Fruit fly (Drosophila melanogaster) whole organism, prepupa: ENCODE data around the gene CG11581.

Experiments
- CG10631 ChIP-seq: fragments of 200-800 bp; sonication (Bioruptor generic); optimal IDR thresholded peaks from 2 replicates; lab custom pipeline; 2016; ENCODE audit warnings: missing biosample characterization, missing genetic modification characterization
- CG15336 ChIP-seq: fragments of 200-800 bp; sonication (Bioruptor generic); IDR thresholded peaks from 2 replicates; pipeline ENCODE4 v1.3.6; 2022; ENCODE audit warnings: missing biosample characterization, missing genetic modification characterization
- CG1621 ChIP-seq: fragments of 200-800 bp; sonication (Bioruptor generic); optimal IDR thresholded peaks from 3 replicates; lab custom pipeline; 2018; ENCODE audit warnings: missing biosample characterization, mild to moderate bottlenecking, missing genetic modification characterization
- CG16779 ChIP-seq: fragments of 200-800 bp; sonication (Bioruptor generic); optimal IDR thresholded peaks from 3 replicates; lab custom pipeline; 2017; ENCODE audit warnings: missing biosample characterization, mild to moderate bottlenecking, missing genetic modification characterization
- CG3032 ChIP-seq: fragments of 200-800 bp; optimal IDR thresholded peaks from 2 replicates; lab custom pipeline; 2019; ENCODE audit warnings: missing biosample characterization, mild to moderate bottlenecking, missing genetic modification characterization, moderate library complexity
- CG31627 ChIP-seq: fragments of 200-800 bp; sonication (Bioruptor generic); optimal IDR thresholded peaks from 3 replicates; lab custom pipeline; 2016; ENCODE audit warnings: missing biosample characterization, missing genetic modification characterization
- CG32006 ChIP-seq: fragments of 200-800 bp; sonication (Bioruptor generic); optimal IDR thresholded peaks from 3 replicates; lab custom pipeline; 2017; ENCODE audit warnings: missing biosample characterization, mild to moderate bottlenecking, missing genetic modification characterization
- CG34406 ChIP-seq: fragments of 200-800 bp; sonication (Bioruptor generic); optimal IDR thresholded peaks from 3 replicates; lab custom pipeline; 2016; ENCODE audit warnings: missing biosample characterization, missing genetic modification characterization
- CG3919 ChIP-seq: fragments of 200-800 bp; sonication (Bioruptor generic); optimal IDR thresholded peaks from 3 replicates; lab custom pipeline; 2016; ENCODE audit warnings: missing biosample characterization, missing genetic modification characterization
- CG4318 ChIP-seq: fragments of 200-800 bp; sonication (Bioruptor generic); optimal IDR thresholded peaks from 3 replicates; lab custom pipeline; 2017; ENCODE audit warnings: missing biosample characterization, mild to moderate bottlenecking, missing genetic modification characterization
- CG6163 ChIP-seq: fragments of 200-800 bp; sonication (Bioruptor generic); IDR thresholded peaks from 3 replicates; pipeline ENCODE4 v1.3.6; 2022; ENCODE audit warnings: missing biosample characterization, missing genetic modification characterization
- CG6276 ChIP-seq: fragments of 200-800 bp; sonication (Bioruptor generic); optimal IDR thresholded peaks from 2 replicates; lab custom pipeline; 2017; ENCODE audit warnings: missing biosample characterization, mild to moderate bottlenecking, missing genetic modification characterization
- CG6792 ChIP-seq: fragments of 200-800 bp; sonication (Bioruptor generic); optimal IDR thresholded peaks from 3 replicates; lab custom pipeline; 2016; ENCODE audit warnings: missing biosample characterization, missing genetic modification characterization
- CG6808 ChIP-seq: fragments of 200-800 bp; sonication (Bioruptor generic); optimal IDR thresholded peaks from 3 replicates; lab custom pipeline; 2017; ENCODE audit warnings: missing biosample characterization, missing genetic modification characterization, mild to moderate bottlenecking, moderate library complexity, missing genetic modification reagents
- CG6854 ChIP-seq: fragments of 200-800 bp; sonication (Bioruptor generic); optimal IDR thresholded peaks from 2 replicates; lab custom pipeline; 2017; ENCODE audit warnings: missing biosample characterization, mild to moderate bottlenecking, missing genetic modification characterization
- CG8119 ChIP-seq: fragments of 200-800 bp; sonication (Bioruptor generic); IDR thresholded peaks from 3 replicates; pipeline ENCODE4 v1.3.6; 2022; ENCODE audit warnings: missing biosample characterization, missing genetic modification characterization
- CG8319 ChIP-seq: fragments of 200-800 bp; sonication (Bioruptor generic); optimal IDR thresholded peaks from 3 replicates; lab custom pipeline; 2016; ENCODE audit warnings: missing biosample characterization, missing genetic modification characterization
- CG8632 ChIP-seq: fragments of 200-800 bp; sonication (Bioruptor generic); optimal IDR thresholded peaks from 3 replicates; lab custom pipeline; 2016; ENCODE audit warnings: missing biosample characterization, missing genetic modification characterization
- CG9139 ChIP-seq: fragments of 200-800 bp; sonication (Bioruptor generic); optimal IDR thresholded peaks from 3 replicates; lab custom pipeline; 2017; ENCODE audit warnings: missing biosample characterization, mild to moderate bottlenecking, missing genetic modification characterization
- Eip75B ChIP-seq: fragments of 200-800 bp; sonication (Bioruptor generic); optimal IDR thresholded peaks from 3 replicates; lab custom pipeline; 2016; ENCODE audit warnings: missing biosample characterization, missing genetic modification characterization
- Eip78C ChIP-seq: fragments of 200-800 bp; sonication (Bioruptor generic); peaks from one replicate; lab custom pipeline; 2016; ENCODE audit warnings: missing biosample characterization, missing genetic modification characterization
- Ets21C ChIP-seq: fragments of 200-800 bp; sonication (Bioruptor generic); optimal IDR thresholded peaks from 3 replicates; lab custom pipeline; 2016; ENCODE audit warnings: missing biosample characterization, missing genetic modification characterization
- Hr38 ChIP-seq: sonication (Bioruptor generic); optimal IDR thresholded peaks from 2 replicates; lab custom pipeline; 2016; ENCODE audit warnings: missing biosample characterization, missing genetic modification characterization
- Hr39 ChIP-seq: fragments of 200-800 bp; sonication (Bioruptor generic); optimal IDR thresholded peaks from 2 replicates; lab custom pipeline; 2016; ENCODE audit warnings: missing biosample characterization, missing genetic modification characterization
- Hr4 ChIP-seq: fragments of 200-800 bp; sonication (Bioruptor generic); optimal IDR thresholded peaks from 3 replicates; lab custom pipeline; 2016; ENCODE audit warnings: missing biosample characterization, missing genetic modification characterization
- OdsH ChIP-seq: fragments of 200-800 bp; sonication (Bioruptor generic); optimal IDR thresholded peaks from 3 replicates; lab custom pipeline; 2016; ENCODE audit warnings: missing biosample characterization, missing genetic modification characterization
- Sox14 ChIP-seq: fragments of 200-800 bp; sonication (Bioruptor generic); optimal IDR thresholded peaks from 3 replicates; lab custom pipeline; 2016; ENCODE audit warnings: missing biosample characterization, missing genetic modification characterization
- Sox15 ChIP-seq: fragments of 200-800 bp; sonication (Bioruptor generic); optimal IDR thresholded peaks from 3 replicates; lab custom pipeline; 2016; ENCODE audit warnings: missing biosample characterization, missing genetic modification characterization
- acj6 ChIP-seq: fragments of 200-800 bp; sonication (Bioruptor generic); optimal IDR thresholded peaks from 3 replicates; lab custom pipeline; 2016; ENCODE audit warnings: missing biosample characterization, missing genetic modification characterization
- cyc ChIP-seq: fragments of 200-800 bp; sonication (Bioruptor generic); optimal IDR thresholded peaks from 3 replicates; lab custom pipeline; 2016; ENCODE audit warnings: missing biosample characterization, missing genetic modification characterization
- eg ChIP-seq: fragments of 200-800 bp; sonication (Bioruptor generic); IDR thresholded peaks from 3 replicates; pipeline ENCODE4 v1.3.6; 2022; ENCODE audit warnings: missing biosample characterization, missing genetic modification characterization
- esn ChIP-seq: fragments of 200-800 bp; sonication (Bioruptor generic); optimal IDR thresholded peaks from 2 replicates; lab custom pipeline; 2016; ENCODE audit warnings: missing biosample characterization, mild to moderate bottlenecking, missing genetic modification characterization, moderate library complexity
- fd85E ChIP-seq: fragments of 200-800 bp; sonication (Bioruptor generic); optimal IDR thresholded peaks from 3 replicates; lab custom pipeline; 2016; ENCODE audit warnings: missing biosample characterization, missing genetic modification characterization
- lz ChIP-seq: fragments of 200-800 bp; sonication (Bioruptor generic); optimal IDR thresholded peaks from 3 replicates; lab custom pipeline; 2016; ENCODE audit warnings: missing biosample characterization, missing genetic modification characterization
- pdm3 ChIP-seq: fragments of 200-800 bp; sonication (Bioruptor generic); optimal IDR thresholded peaks from 3 replicates; lab custom pipeline; 2016; ENCODE audit warnings: missing biosample characterization, missing genetic modification characterization
- salr ChIP-seq, 2 experiments: fragments of 200-800 bp; sonication (Bioruptor generic); optimal IDR thresholded peaks; 3 replicates each; lab custom pipeline; 2016 to 2018; ENCODE audit warnings: missing biosample characterization in 2 of 2, missing genetic modification characterization in 2 of 2, mild to moderate bottlenecking in 1 of 2
- spab ChIP-seq: fragments of 200-800 bp; sonication (Bioruptor generic); optimal IDR thresholded peaks from 2 replicates; lab custom pipeline; 2017; ENCODE audit warnings: missing biosample characterization, mild to moderate bottlenecking, missing genetic modification characterization, missing genetic modification reagents
- svp ChIP-seq: fragments of 200-800 bp; sonication (Bioruptor generic); peaks from one replicate; lab custom pipeline; 2016; ENCODE audit warnings: missing biosample characterization, missing genetic modification characterization
- topi ChIP-seq: fragments of 200-800 bp; sonication (Bioruptor generic); optimal IDR thresholded peaks from 3 replicates; lab custom pipeline; 2016; ENCODE audit warnings: missing biosample characterization, missing genetic modification characterization

CG11581 gene

DNA sequence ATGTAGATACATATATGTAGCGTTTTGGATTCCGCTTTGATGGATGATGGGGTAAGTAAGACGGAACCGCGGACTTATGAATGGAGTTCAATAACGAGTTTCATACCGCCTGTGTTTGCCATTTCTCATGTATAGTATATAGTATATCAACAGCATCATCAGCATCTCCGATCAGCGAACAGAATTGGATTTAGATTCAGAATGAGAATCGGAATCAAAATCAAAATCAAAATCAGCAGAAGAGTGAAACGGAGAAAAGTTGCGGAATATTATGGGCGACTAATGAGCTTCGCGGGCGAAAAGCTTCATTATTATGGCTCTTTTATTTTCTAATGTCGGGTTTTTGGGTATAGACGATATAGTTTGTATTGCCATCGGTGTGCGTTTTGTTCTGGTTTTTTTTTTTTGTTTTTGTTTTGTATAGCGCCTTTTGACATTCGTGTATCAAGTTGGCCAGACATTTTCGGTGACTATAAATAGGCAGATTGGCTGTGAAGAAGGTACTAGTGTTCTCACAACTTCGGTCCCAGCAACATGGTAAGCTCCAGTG, 7.4 kb downstream of the CG11581 start, which contains the start of gene CG32603:
Gene CG32603 (plus strand): TSS at position 500 of the 550 bp plus-strand sequence.
- TF ChIP-seq CG8632 (no peak), CG9139 (no peak), lz (GFP tag; lab: Kevin White, UChicago) (no peak), CG6854 (GFP tag; lab: Kevin White, UChicago) (no peak), CG6808 (GFP tag; lab: Kevin White, UChicago) (no peak), Hr4 (GFP tag; lab: Kevin White, UChicago) (no peak), CG6792 (GFP tag; lab: Kevin White, UChicago) (no peak), CG32006 (GFP tag; lab: Kevin White, UChicago) (no peak), esn (GFP tag; lab: Kevin White, UChicago) (no peak), OdsH (GFP tag; lab: Kevin White, UChicago) (no peak), CG3032 (tag; lab: Kevin White, UChicago) (no peak), pdm3 (no peak), CG3919 (GFP tag; lab: Kevin White, UChicago) (no peak), salr (GFP tag; optimal IDR thresholded peaks at IDR 0.05; lab: Kevin White, UChicago) (no peak), CG8119 (GFP tag; lab: Robert Waterston, UW) (no peak)

- TF ChIP-seq CG34406, result no peak
- TF ChIP-seq Hr38 (GFP tag; lab: Kevin White, UChicago), result no peak
- no peak for TF ChIP-seq CG6163 (GFP tag; lab: Robert Waterston, UW)
- no peak for TF ChIP-seq svp (GFP tag; lab: Kevin White, UChicago)
- no peak for TF ChIP-seq CG3919 (GFP tag; lab: Kevin White, UChicago)
- no peak for TF ChIP-seq Sox14
- TF ChIP-seq Eip78C (GFP tag; lab: Kevin White, UChicago), result no peak
- no peak for TF ChIP-seq spab (GFP tag; lab: Kevin White, UChicago)
- no peak for TF ChIP-seq topi (GFP tag; lab: Kevin White, UChicago)
- no peak for TF ChIP-seq esn (GFP tag; lab: Kevin White, UChicago)
- TF ChIP-seq CG32006 (GFP tag; lab: Kevin White, UChicago), result no peak
- no peak for TF ChIP-seq CG8319 (GFP tag; lab: Kevin White, UChicago)
Measured at dm6 chrX:14186953-14187352, 10.2 kb downstream of the CG11581 start, which contains the start of gene CG12481. Gene CG12481, plus strand, starts transcription at chrX:14187253.

- TF ChIP-seq CG31627, result no peak
- TF ChIP-seq CG8632, result no peak
- no peak for TF ChIP-seq CG6792 (GFP tag; lab: Kevin White, UChicago)
- TF ChIP-seq CG15336, result no peak
- no peak for TF ChIP-seq Hr39
- TF ChIP-seq CG10631 (GFP tag; lab: Kevin White, UChicago), result no peak
- TF ChIP-seq CG8319 (GFP tag; lab: Kevin White, UChicago), result no peak
- TF ChIP-seq acj6, result no peak
- TF ChIP-seq fd85E (GFP tag; lab: Kevin White, UChicago), result no peak
- no peak for TF ChIP-seq svp (GFP tag; lab: Kevin White, UChicago)
- TF ChIP-seq lz (GFP tag; lab: Kevin White, UChicago), result no peak
- no peak for TF ChIP-seq pdm3
- TF ChIP-seq CG1621 (tag; lab: Kevin White, UChicago), result no peak
- no peak for TF ChIP-seq cyc (GFP tag; lab: Kevin White, UChicago)
Measured at dm6 chrX:14189216-14189615, 12.5 kb downstream of the CG11581 start, which contains the start of gene CG11585. Gene CG11585, plus strand, starts transcription at chrX:14189516.

DNA sequence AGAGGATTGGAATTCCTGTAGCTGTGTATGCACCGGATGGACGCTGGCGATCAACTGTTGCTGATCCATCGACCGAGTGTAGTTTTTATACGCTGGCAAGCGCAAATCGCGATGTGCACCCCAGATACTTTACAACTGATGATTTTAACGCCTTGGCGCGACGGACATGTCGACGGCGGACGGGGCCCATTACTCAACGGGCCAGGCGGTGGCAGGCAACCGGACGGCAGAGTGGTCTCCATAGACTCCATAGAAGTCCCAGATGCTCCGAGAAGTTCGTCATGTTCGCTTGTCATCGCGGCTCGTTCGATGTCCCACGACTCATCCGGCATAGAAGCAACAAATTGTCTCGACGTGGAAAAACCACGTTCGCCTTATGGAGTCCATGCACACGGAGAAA, 15.2 kb downstream of the CG11581 start, which contains the start of gene CG13403:
Gene CG13403 (minus strand): TSS at position 101 of the 400 bp plus-strand sequence.
- no peak for TF ChIP-seq CG3032 (tag; lab: Kevin White, UChicago)
- no peak for TF ChIP-seq CG6163 (GFP tag; lab: Robert Waterston, UW)
- no peak for TF ChIP-seq CG6276 (GFP tag; lab: Kevin White, UChicago)
- TF ChIP-seq Sox15 (GFP tag; lab: Kevin White, UChicago), result no peak
- no peak for TF ChIP-seq CG4318 (GFP tag; lab: Kevin White, UChicago)
- TF ChIP-seq CG6854 (GFP tag; lab: Kevin White, UChicago), result no peak
- no peak for TF ChIP-seq CG16779 (tag; lab: Kevin White, UChicago)
- no peak for TF ChIP-seq CG32006 (GFP tag; lab: Kevin White, UChicago)
- TF ChIP-seq cyc (GFP tag; lab: Kevin White, UChicago), result no peak
- no peak for TF ChIP-seq Sox14
- no peak for TF ChIP-seq Eip75B (GFP tag; lab: Kevin White, UChicago)
- TF ChIP-seq CG10631 (GFP tag; lab: Kevin White, UChicago), result no peak
- no peak for TF ChIP-seq Ets21C (GFP tag; lab: Kevin White, UChicago)
- TF ChIP-seq eg (GFP tag; lab: Robert Waterston, UW), result no peak
- no peak for TF ChIP-seq acj6
- no peak for TF ChIP-seq CG3919 (GFP tag; lab: Kevin White, UChicago)
